Fruit fly (Drosophila melanogaster) whole organism, embryonic: ENCODE data around the gene CG32344.
A peak's percentile ranks its signal among the peaks of the same experiment; 100 is the strongest.

Source experiments
- Adf1 ChIP-seq: fragments of 200-800 bp; sonication (Bioruptor generic); IDR thresholded peaks from 2 replicates; pipeline ENCODE4 v1.3.6; 2022; ENCODE audit warnings: missing biosample characterization, missing genetic modification characterization
- Asciz ChIP-seq: fragments of 200-800 bp; sonication (Bioruptor generic); optimal IDR thresholded peaks from 2 replicates; lab custom pipeline; 2017; ENCODE audit warnings: missing biosample characterization, mild to moderate bottlenecking, missing genetic modification characterization, missing genetic modification reagents
- Atf-2 ChIP-seq: fragments of 200-800 bp; sonication (Bioruptor generic); optimal IDR thresholded peaks from 2 replicates; lab custom pipeline; 2016; ENCODE audit warnings: missing biosample characterization, missing genetic modification characterization
- CG10209 ChIP-seq: fragments of 200-800 bp; sonication (Bioruptor generic); optimal IDR thresholded peaks from 3 replicates; lab custom pipeline; 2017; ENCODE audit warnings: missing biosample characterization, mild to moderate bottlenecking, missing genetic modification characterization, missing genetic modification reagents
- CG10565 ChIP-seq: fragments of 200-800 bp; sonication (Bioruptor generic); optimal IDR thresholded peaks from 3 replicates; lab custom pipeline; 2016; ENCODE audit warnings: missing biosample characterization, mild to moderate bottlenecking, missing genetic modification characterization
- CG11696 ChIP-seq: fragments of 200-800 bp; sonication (Bioruptor generic); IDR thresholded peaks from 2 replicates; pipeline ENCODE4 v1.3.6; 2022; ENCODE audit warnings: missing biosample characterization, missing genetic modification characterization
- CG12299 ChIP-seq: fragments of 200-800 bp; sonication (Bioruptor generic); optimal IDR thresholded peaks from 2 replicates; lab custom pipeline; 2018; ENCODE audit warnings: missing biosample characterization, mild to moderate bottlenecking, missing genetic modification characterization
- CG14667 ChIP-seq: fragments of 200-800 bp; sonication (Bioruptor generic); IDR thresholded peaks from 2 replicates; pipeline ENCODE4 v1.3.6; 2022; ENCODE audit warnings: missing biosample characterization, missing genetic modification characterization
- CG14860 ChIP-seq: fragments of 200-800 bp; sonication (Bioruptor generic); IDR thresholded peaks from 3 replicates; pipeline ENCODE4 v1.3.6; 2022; ENCODE audit warnings: missing biosample characterization, missing genetic modification characterization; ENCODE audit not compliant: partially characterized antibody
- CG15269 ChIP-seq: fragments of 200-800 bp; sonication (Bioruptor generic); optimal IDR thresholded peaks from 2 replicates; lab custom pipeline; 2018; ENCODE audit warnings: missing biosample characterization, mild to moderate bottlenecking, missing genetic modification characterization, moderate library complexity
- CG15514 ChIP-seq: fragments of 200-800 bp; sonication (Bioruptor generic); optimal IDR thresholded peaks from 3 replicates; lab custom pipeline; 2017; ENCODE audit warnings: missing biosample characterization, missing genetic modification characterization, mild to moderate bottlenecking, moderate library complexity, missing genetic modification reagents
- CG17612 ChIP-seq: fragments of 200-800 bp; sonication (Bioruptor generic); IDR thresholded peaks from 2 replicates; pipeline ENCODE4 v1.3.6; 2022; ENCODE audit warnings: missing biosample characterization, missing genetic modification characterization
- CG17802 ChIP-seq: fragments of 200-800 bp; sonication (Bioruptor generic); optimal IDR thresholded peaks from 2 replicates; lab custom pipeline; 2018; ENCODE audit warnings: missing biosample characterization, mild to moderate bottlenecking, missing genetic modification characterization, moderate library complexity
- CG1832 ChIP-seq: fragments of 200-800 bp; sonication (Bioruptor generic); optimal IDR thresholded peaks from 2 replicates; lab custom pipeline; 2017; ENCODE audit warnings: missing biosample characterization, mild to moderate bottlenecking, missing genetic modification characterization, inconsistent platforms
- CG2129 ChIP-seq: fragments of 200-800 bp; sonication (Bioruptor generic); IDR thresholded peaks from 2 replicates; pipeline ENCODE4 v1.3.6; 2022; ENCODE audit warnings: missing biosample characterization, missing genetic modification characterization; ENCODE audit not compliant: partially characterized antibody
- CG2678 ChIP-seq: fragments of 200-800 bp; sonication (Bioruptor generic); optimal IDR thresholded peaks from 3 replicates; lab custom pipeline; 2019; ENCODE audit warnings: missing biosample characterization, mild to moderate bottlenecking, missing genetic modification characterization, moderate library complexity
- CG3065 ChIP-seq: fragments of 200-800 bp; sonication (Bioruptor generic); optimal IDR thresholded peaks from 2 replicates; lab custom pipeline; 2016; ENCODE audit warnings: missing biosample characterization, missing genetic modification characterization
- CG32772 ChIP-seq: fragments of 200-800 bp; sonication (Bioruptor generic); IDR thresholded peaks from 2 replicates; pipeline ENCODE4 v1.3.6; 2022; ENCODE audit warnings: missing biosample characterization, missing genetic modification characterization
- CG3281 ChIP-seq: fragments of 200-800 bp; sonication (Bioruptor generic); optimal IDR thresholded peaks from 3 replicates; lab custom pipeline; 2017; ENCODE audit warnings: missing biosample characterization, mild to moderate bottlenecking, missing genetic modification characterization
- CG3995 ChIP-seq: fragments of 200-800 bp; sonication (Bioruptor generic); optimal IDR thresholded peaks from 3 replicates; lab custom pipeline; 2016; ENCODE audit warnings: missing biosample characterization, missing genetic modification characterization
- CG6854 ChIP-seq: fragments of 200-800 bp; sonication (Bioruptor generic); optimal IDR thresholded peaks from 3 replicates; lab custom pipeline; 2017; ENCODE audit warnings: missing biosample characterization, mild to moderate bottlenecking, missing genetic modification characterization
- CG7839 ChIP-seq: fragments of 200-800 bp; sonication (Bioruptor generic); optimal IDR thresholded peaks from 3 replicates; lab custom pipeline; 2018; ENCODE audit warnings: missing biosample characterization, mild to moderate bottlenecking, missing genetic modification characterization, moderate library complexity
- CG7963 ChIP-seq: fragments of 200-800 bp; sonication (Bioruptor generic); IDR thresholded peaks from 3 replicates; pipeline ENCODE4 v1.3.6; 2022; ENCODE audit warnings: missing biosample characterization, missing genetic modification characterization; ENCODE audit not compliant: partially characterized antibody
- E2f1 ChIP-seq: fragments of 200-800 bp; sonication (Bioruptor generic); IDR thresholded peaks from 2 replicates; pipeline ENCODE4 v1.3.6; 2022; ENCODE audit warnings: missing biosample characterization, missing genetic modification characterization
- Fer1 ChIP-seq: fragments of 200-800 bp; sonication (Bioruptor generic); optimal IDR thresholded peaks from 2 replicates; lab custom pipeline; 2017; ENCODE audit warnings: missing biosample characterization, mild to moderate bottlenecking, missing genetic modification characterization
- Fer3 ChIP-seq: fragments of 200-800 bp; sonication (Bioruptor generic); optimal IDR thresholded peaks from 2 replicates; lab custom pipeline; 2018; ENCODE audit warnings: missing biosample characterization, mild to moderate bottlenecking, missing genetic modification characterization, moderate library complexity
- Hand ChIP-seq: fragments of 200-800 bp; sonication (Bioruptor generic); optimal IDR thresholded peaks from 2 replicates; lab custom pipeline; 2017; ENCODE audit warnings: mild to moderate bottlenecking, missing biosample characterization, missing genetic modification reagents, missing genetic modification characterization
- Hr51 ChIP-seq, 2 experiments: fragments of 200-800 bp; sonication (Bioruptor generic); optimal IDR thresholded peaks; 2 replicates in 1 of 2; 3 replicates in 1 of 2; lab custom pipeline; 2016 to 2018; ENCODE audit warnings: missing biosample characterization in 2 of 2, missing genetic modification characterization in 2 of 2, mild to moderate bottlenecking in 1 of 2, moderate library complexity in 1 of 2
- Jarid2 ChIP-seq: fragments of 200-800 bp; sonication (Bioruptor generic); optimal IDR thresholded peaks from 3 replicates; lab custom pipeline; 2017; ENCODE audit warnings: mild to moderate bottlenecking, missing biosample characterization, missing genetic modification reagents, missing genetic modification characterization
- Pdp1 ChIP-seq, 2 experiments: fragments of 200-800 bp; sonication (Bioruptor generic); optimal IDR thresholded peaks; 3 replicates each; lab custom pipeline; 2016; ENCODE audit warnings: missing biosample characterization in 2 of 2, missing genetic modification characterization in 2 of 2, mild to moderate bottlenecking in 1 of 2, moderate library complexity in 1 of 2
- Taf1 ChIP-seq: fragments of 200-800 bp; sonication (Bioruptor generic); IDR thresholded peaks from 2 replicates; pipeline ENCODE4 v1.3.6; 2022; ENCODE audit warnings: missing biosample characterization, missing genetic modification characterization
- Usf ChIP-seq: fragments of 200-800 bp; sonication (Bioruptor generic); optimal IDR thresholded peaks from 2 replicates; lab custom pipeline; 2017; ENCODE audit warnings: missing genotype, missing biosample characterization, missing genetic modification characterization
- ato ChIP-seq: fragments of 200-800 bp; sonication (Bioruptor generic); IDR thresholded peaks from 2 replicates; pipeline ENCODE4 v1.3.6; 2022; ENCODE audit warnings: missing biosample characterization, missing genetic modification characterization; ENCODE audit not compliant: partially characterized antibody
- chif ChIP-seq, 2 experiments: fragments of 200-800 bp; sonication (Bioruptor generic); optimal IDR thresholded peaks; 3 replicates each; lab custom pipeline; 2016; ENCODE audit warnings: missing biosample characterization in 2 of 2, missing genetic modification characterization in 2 of 2
- ems ChIP-seq: fragments of 200-800 bp; sonication (Bioruptor generic); optimal IDR thresholded peaks from 3 replicates; lab custom pipeline; 2016; ENCODE audit warnings: missing biosample characterization, missing genetic modification characterization
- ewg ChIP-seq: fragments of 200-800 bp; sonication (Bioruptor generic); optimal IDR thresholded peaks from 3 replicates; lab custom pipeline; 2017; ENCODE audit warnings: mild to moderate bottlenecking, missing biosample characterization, missing genetic modification reagents, missing genetic modification characterization
- fru ChIP-seq: fragments of >200 bp; optimal IDR thresholded peaks from 2 replicates; lab custom pipeline; 2017
- ftz-f1 ChIP-seq: fragments of 200-800 bp; sonication (Bioruptor generic); optimal IDR thresholded peaks from 2 replicates; lab custom pipeline; 2016; ENCODE audit warnings: missing biosample characterization, missing genetic modification characterization
- lab ChIP-seq: fragments of 200-800 bp; sonication (Bioruptor generic); optimal IDR thresholded peaks from 3 replicates; lab custom pipeline; 2017; ENCODE audit warnings: missing biosample characterization, missing genetic modification characterization, mild to moderate bottlenecking, moderate library complexity, missing genetic modification reagents
- lola ChIP-seq, 3 experiments: fragments of >200 bp in 2 of 3; fragments of 200-800 bp in 1 of 3; sonication (Bioruptor generic) in 1 of 3; optimal IDR thresholded peaks; 2 replicates each; lab custom pipeline; 2017 to 2019; ENCODE audit warnings: missing biosample characterization in 3 of 3, missing genetic modification characterization in 3 of 3, mild to moderate bottlenecking in 1 of 3, moderate library complexity in 1 of 3
- lov ChIP-seq, 2 experiments: fragments of 200-800 bp in 1 of 2; fragments of >200 bp in 1 of 2; sonication (Bioruptor generic) in 1 of 2; IDR thresholded peaks in 1 of 2; optimal IDR thresholded peaks in 1 of 2; 2 replicates in 1 of 2; 3 replicates in 1 of 2; pipeline versions ENCODE4 v1.3.6 to Lab custom; 2017 to 2022; ENCODE audit warnings: missing biosample characterization in 1 of 2, missing genetic modification characterization in 1 of 2
- ro ChIP-seq: fragments of 200-800 bp; sonication (Bioruptor generic); IDR thresholded peaks from 2 replicates; pipeline ENCODE4 v1.3.6; 2022; ENCODE audit warnings: missing biosample characterization, missing genetic modification characterization
- sens-2 ChIP-seq: fragments of 200-800 bp; sonication (Bioruptor generic); IDR thresholded peaks from 2 replicates; pipeline ENCODE4 v1.3.6; 2022; ENCODE audit warnings: missing biosample characterization, missing genetic modification characterization
- sob ChIP-seq: fragments of 200-800 bp; sonication (Bioruptor generic); IDR thresholded peaks from 2 replicates; pipeline ENCODE4 v1.3.6; 2022; ENCODE audit warnings: missing biosample characterization, missing genetic modification characterization
- tin ChIP-seq: fragments of 200-800 bp; sonication (Bioruptor generic); optimal IDR thresholded peaks from 3 replicates; lab custom pipeline; 2016; ENCODE audit warnings: missing biosample characterization, missing genetic modification characterization
- wdn ChIP-seq: fragments of 200-800 bp; sonication (Bioruptor generic); IDR thresholded peaks from 2 replicates; pipeline ENCODE4 v1.3.6; 2022; ENCODE audit warnings: missing biosample characterization, missing genetic modification characterization
- wor ChIP-seq: fragments of 200-800 bp; sonication (Bioruptor generic); IDR thresholded peaks from 2 replicates; pipeline ENCODE4 v1.3.6; 2022; ENCODE audit warnings: missing biosample characterization, missing genetic modification characterization

CG32344 gene

DNA sequence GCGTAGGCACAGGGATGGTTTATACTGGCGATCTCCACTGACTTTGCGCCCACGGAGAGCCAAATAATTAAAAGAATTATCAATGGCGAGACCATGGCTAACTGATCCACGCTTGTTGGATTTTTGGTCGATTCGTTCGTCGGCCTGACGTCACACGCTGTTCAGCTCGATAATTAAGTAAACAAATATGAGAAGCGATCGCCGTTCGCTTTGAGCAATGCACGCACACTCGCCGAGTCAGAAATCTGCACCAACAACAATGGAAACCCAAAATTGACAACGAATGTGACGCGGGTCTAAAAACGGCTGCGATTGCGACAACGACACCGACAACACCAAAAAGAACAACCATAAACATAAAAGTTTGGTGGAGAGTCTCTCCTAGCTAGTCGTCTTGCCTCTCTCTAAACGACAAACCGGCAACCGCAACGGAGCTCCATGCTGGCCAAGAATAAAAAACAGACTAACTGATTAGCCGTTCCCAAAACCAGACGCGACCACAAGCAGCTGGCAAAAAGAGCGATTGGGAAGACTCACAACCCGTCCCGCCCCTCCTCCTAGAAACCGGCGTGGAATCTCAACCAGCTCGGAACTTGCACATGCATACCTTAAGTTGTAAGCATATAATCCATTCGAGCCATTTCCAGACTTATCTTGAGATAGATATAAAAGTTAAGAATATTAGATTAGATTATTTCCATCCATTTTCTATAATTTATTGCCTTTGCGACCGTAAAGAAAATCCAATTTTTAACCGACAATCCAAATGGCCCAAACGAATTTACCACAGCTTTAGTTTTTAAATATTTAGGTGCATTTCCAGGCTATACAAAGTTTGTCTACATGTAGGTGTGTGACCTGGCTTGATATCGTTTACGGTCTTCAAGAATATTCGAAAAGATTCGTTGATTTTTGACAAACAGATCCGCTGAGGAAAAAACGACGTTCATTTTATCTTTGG, 7.6 kb upstream of the CG32344 start, which contains the start of gene mthl9 (continued):
- TF ChIP-seq E2f1 (GFP tag; lab: Robert Waterston, UW) (no peak), CG11696 (GFP tag; lab: Robert Waterston, UW) (no peak; the same call in 1 of the 2 replicates), lab (GFP tag; lab: Kevin White, UChicago) (no peak), tin (GFP tag; lab: Kevin White, UChicago) (no peak), CG10209 (no peak), Pdp1 (GFP tag; optimal IDR thresholded peaks at IDR 0.05; lab: Kevin White, UChicago) (peak in 1 of 2 experiments; percentile 29), Adf1 (GFP tag; lab: Robert Waterston, UW) (peak; percentile 46; the same call in 1 of the 2 replicates), Jarid2 (GFP tag; lab: Kevin White, UChicago) (peak; percentile 60), Fer1 (GFP tag; lab: Kevin White, UChicago) (peak; percentile 62), CG32772 (GFP tag; lab: Robert Waterston, UW) (no peak), CG7963 (GFP tag; lab: Robert Waterston, UW) (no peak), CG14860 (GFP tag; lab: Robert Waterston, UW) (no peak), CG6854 (GFP tag; lab: Kevin White, UChicago) (no peak), sens-2 (GFP tag; lab: Robert Waterston, UW) (no peak), chif (GFP tag; optimal IDR thresholded peaks at IDR 0.05; lab: Kevin White, UChicago) (no peak), Fer3 (tag; lab: Kevin White, UChicago) (peak; percentile 8), CG10565 (GFP tag; lab: Kevin White, UChicago) (no peak), CG12299 (no peak), lola (GFP tag; optimal IDR thresholded peaks at IDR 0.05; lab: Kevin White, UChicago) (no peak), CG3065 (no peak), Atf-2 (no peak), CG15514 (peak; percentile 77), CG2129 (GFP tag; lab: Robert Waterston, UW) (no peak), ato (GFP tag; lab: Robert Waterston, UW) (0 out of 2 replicates have a peak, but pooled peaks have one; percentile 17), fru (lab: Kevin White, UChicago) (no peak), sob (GFP tag; lab: Robert Waterston, UW) (no peak; the same call in 1 of the 2 replicates), CG3995 (GFP tag; lab: Kevin White, UChicago) (no peak), ftz-f1 (GFP tag; lab: Kevin White, UChicago) (no peak), CG17612 (GFP tag; lab: Robert Waterston, UW) (no peak), CG1832 (GFP tag; lab: Kevin White, UChicago) (no peak), ems (GFP tag; lab: Kevin White, UChicago) (no peak), ro (GFP tag; lab: Robert Waterston, UW) (no peak), CG17802 (tag; lab: Kevin White, UChicago) (no peak), CG7839 (tag; lab: Kevin White, UChicago) (no peak), wor (GFP tag; lab: Robert Waterston, UW) (no peak), Hand (GFP tag; lab: Kevin White, UChicago) (peak; percentile 38), CG2678 (tag; lab: Kevin White, UChicago) (no peak), Usf (no peak), CG3281 (GFP tag; lab: Kevin White, UChicago) (no peak), ewg (GFP tag; lab: Kevin White, UChicago) (no peak), Asciz (GFP tag; lab: Kevin White, UChicago) (no peak), lov (optimal IDR thresholded peaks at IDR 0.05; lab: Kevin White, UChicago) (no peak), lov (GFP tag; IDR thresholded peaks at IDR 0.05; lab: Robert Waterston, UW) (no peak), CG14667 (no peak), Hr51 (GFP tag; optimal IDR thresholded peaks at IDR 0.05; lab: Kevin White, UChicago) (no peak), CG15269 (tag; lab: Kevin White, UChicago) (peak; percentile 82), Taf1 (no peak), wdn (GFP tag; lab: Robert Waterston, UW) (no peak)
